Worm (Caenorhabditis elegans): ENCODE data around the gene tsp-11.

ce11 chrX:9180823-9181222 is 17.9 kb downstream of the tsp-11 start, which contains the start of gene Y81B9A.4:
- TF ChIP-seq ama-1 (optimal IDR thresholded peaks at IDR 0.05) (no peak), ama-1 (GFP tag; optimal IDR thresholded peaks at IDR 0.05) (no peak), nhr-80 (tag; optimal IDR thresholded peaks at IDR 0.05) (no peak), lsy-27 (tag; optimal IDR thresholded peaks at IDR 0.05; ENCODE audit: borderline replicate concordance, insufficient read depth) (no peak), ceh-58 (GFP tag; IDR thresholded peaks at IDR 0.05) (no peak), madf-6 (GFP tag; IDR thresholded peaks at IDR 0.05) (no peak), snpc-4 (GFP tag; optimal IDR thresholded peaks at IDR 0.05) (no peak), snpc-4 (tag; optimal IDR thresholded peaks at IDR 0.05) (no peak), nfya-1 (tag; optimal IDR thresholded peaks at IDR 0.05; ENCODE audit: borderline replicate concordance, insufficient read depth) (no peak), hsf-1 (GFP tag; IDR thresholded peaks at IDR 0.05) (no peak), die-1 (tag; optimal IDR thresholded peaks at IDR 0.05) (no peak), ets-4 (GFP tag; optimal IDR thresholded peaks at IDR 0.05) (no peak)

Data from whole organism, young adult.